Fruit fly (Drosophila melanogaster) whole organism, embryonic: ENCODE measurements around the gene CG32074.

Experiments
- Awh ChIP-seq: fragments of 200-800 bp; sonication (Bioruptor generic); IDR thresholded peaks from 2 replicates; pipeline ENCODE4, ENCODE4 v1.3.6; 2022; ENCODE audit warnings: missing biosample characterization, missing genetic modification characterization
- Blimp-1 ChIP-seq: fragments of 200-800 bp; sonication (Bioruptor generic); optimal IDR thresholded peaks from 3 replicates; lab custom pipeline; 2018; ENCODE audit warnings: missing biosample characterization, missing genetic modification characterization, mild to moderate bottlenecking, moderate library complexity, missing genetic modification reagents
- CG10321 ChIP-seq: fragments of 200-800 bp; sonication (Bioruptor generic); IDR thresholded peaks from 2 replicates; pipeline ENCODE4 v1.3.6; 2022; ENCODE audit warnings: missing biosample characterization, missing genetic modification characterization
- CG12391 ChIP-seq: fragments of 200-800 bp; sonication (Bioruptor generic); optimal IDR thresholded peaks from 3 replicates; lab custom pipeline; 2018; ENCODE audit warnings: missing biosample characterization, mild to moderate bottlenecking, missing genetic modification characterization, moderate library complexity
- CG14014 ChIP-seq: fragments of 200-800 bp; sonication (Bioruptor generic); IDR thresholded peaks from 2 replicates; pipeline ENCODE4 v1.3.6; 2022; ENCODE audit warnings: missing biosample characterization, missing genetic modification characterization
- CG14050 ChIP-seq: fragments of 200-800 bp; sonication (Bioruptor generic); IDR thresholded peaks from 3 replicates; pipeline ENCODE4 v1.3.6; 2022; ENCODE audit warnings: missing biosample characterization, missing genetic modification characterization
- CG14667 ChIP-seq: fragments of 200-800 bp; sonication (Bioruptor generic); IDR thresholded peaks from 2 replicates; pipeline ENCODE4 v1.3.6; 2022; ENCODE audit warnings: missing biosample characterization, missing genetic modification characterization
- CG14710 ChIP-seq: fragments of 200-800 bp; sonication (Bioruptor generic); optimal IDR thresholded peaks from 3 replicates; lab custom pipeline; 2019; ENCODE audit warnings: missing biosample characterization, mild to moderate bottlenecking, missing genetic modification characterization, moderate library complexity
- CG17328 ChIP-seq: fragments of 200-800 bp; sonication (Bioruptor generic); IDR thresholded peaks from 2 replicates; pipeline ENCODE4 v1.3.6; 2022; ENCODE audit warnings: missing biosample characterization, missing genetic modification characterization
- CG31441 ChIP-seq: fragments of 200-800 bp; sonication (Bioruptor generic); IDR thresholded peaks from 2 replicates; pipeline ENCODE4 v1.3.6; 2022; ENCODE audit warnings: missing biosample characterization, missing genetic modification characterization
- CG32532 ChIP-seq: fragments of 200-800 bp; sonication (Bioruptor generic); IDR thresholded peaks from 2 replicates; pipeline ENCODE4 v1.3.6; 2022; ENCODE audit warnings: missing biosample characterization, missing genetic modification characterization
- CG34376 ChIP-seq: fragments of 200-800 bp; sonication (Bioruptor generic); optimal IDR thresholded peaks from 2 replicates; lab custom pipeline; 2018; ENCODE audit warnings: missing biosample characterization, mild to moderate bottlenecking, missing genetic modification characterization
- CG6689 ChIP-seq: fragments of 200-800 bp; sonication (Bioruptor generic); IDR thresholded peaks from 2 replicates; pipeline ENCODE4 v1.3.6; 2022; ENCODE audit warnings: missing biosample characterization, missing genetic modification characterization
- CG9609 ChIP-seq: fragments of 200-800 bp; sonication (Bioruptor generic); optimal IDR thresholded peaks from 3 replicates; lab custom pipeline; 2016; ENCODE audit warnings: missing biosample characterization, missing genetic modification characterization
- Drgx ChIP-seq: fragments of 200-800 bp; sonication (Bioruptor generic); IDR thresholded peaks from 2 replicates; pipeline ENCODE4 v1.3.6; 2022; ENCODE audit warnings: missing biosample characterization, missing genetic modification characterization
- E2f2 ChIP-seq: fragments of 200-800 bp; sonication (Bioruptor generic); IDR thresholded peaks from 2 replicates; pipeline ENCODE4 v1.3.6; 2022; ENCODE audit warnings: missing biosample characterization, missing genetic modification characterization
- Ets65A ChIP-seq: fragments of 200-800 bp; sonication (Bioruptor generic); peaks from one replicate; lab custom pipeline; 2016; ENCODE audit warnings: missing biosample characterization, missing genetic modification characterization
- HLH3B ChIP-seq: fragments of 200-800 bp; sonication (Bioruptor generic); IDR thresholded peaks from 2 replicates; pipeline ENCODE4 v1.3.6; 2022; ENCODE audit warnings: missing biosample characterization, missing genetic modification characterization
- Med ChIP-seq: fragments of 200-800 bp; sonication (Bioruptor generic); peaks from one replicate; lab custom pipeline; 2016; ENCODE audit warnings: missing biosample characterization, missing genetic modification characterization, mild to moderate bottlenecking, inconsistent platforms, moderate library complexity
- Oli ChIP-seq: fragments of 200-800 bp; sonication (Bioruptor generic); optimal IDR thresholded peaks from 2 replicates; lab custom pipeline; 2018; ENCODE audit warnings: missing biosample characterization, mild to moderate bottlenecking, missing genetic modification characterization, moderate library complexity
- Optix ChIP-seq: fragments of 200-800 bp; sonication (Bioruptor generic); IDR thresholded peaks from 3 replicates; pipeline ENCODE4 v1.3.6; 2022; ENCODE audit warnings: missing biosample characterization, missing genetic modification characterization
- Sox102F ChIP-seq: fragments of 200-800 bp; sonication (Bioruptor generic); optimal IDR thresholded peaks from 2 replicates; lab custom pipeline; 2018; ENCODE audit warnings: missing biosample characterization, mild to moderate bottlenecking, missing genetic modification characterization, moderate library complexity
- Xbp1 ChIP-seq: fragments of 200-800 bp; sonication (Bioruptor generic); optimal IDR thresholded peaks from 3 replicates; lab custom pipeline; 2016; ENCODE audit warnings: missing biosample characterization, mild to moderate bottlenecking, missing genetic modification characterization
- ara ChIP-seq: fragments of 200-800 bp; sonication (Bioruptor generic); IDR thresholded peaks from 2 replicates; pipeline ENCODE4 v1.3.6; 2022; ENCODE audit warnings: missing biosample characterization, missing genetic modification characterization
- bsh ChIP-seq, 2 experiments: fragments of 200-800 bp; sonication (Bioruptor generic); optimal IDR thresholded peaks; 2 replicates each; lab custom pipeline; 2017 to 2018; ENCODE audit warnings: mild to moderate bottlenecking in 2 of 2, missing biosample characterization in 2 of 2, missing genetic modification characterization in 2 of 2, moderate library complexity in 1 of 2
- chif ChIP-seq, 2 experiments: fragments of 200-800 bp; sonication (Bioruptor generic); optimal IDR thresholded peaks; 3 replicates each; lab custom pipeline; 2016; ENCODE audit warnings: missing biosample characterization in 2 of 2, missing genetic modification characterization in 2 of 2
- ci ChIP-seq: fragments of 200-800 bp; sonication (Bioruptor generic); IDR thresholded peaks from 3 replicates; pipeline ENCODE4 v1.3.6; 2022; ENCODE audit warnings: missing biosample characterization, missing genetic modification characterization
- dpn ChIP-seq, 2 experiments: fragments of 200-800 bp; sonication (Bioruptor generic); optimal IDR thresholded peaks; 3 replicates each; lab custom pipeline; 2016; ENCODE audit warnings: missing biosample characterization in 2 of 2, missing genetic modification characterization in 2 of 2
- fd3F ChIP-seq: fragments of 200-800 bp; sonication (Bioruptor generic); optimal IDR thresholded peaks from 2 replicates; lab custom pipeline; 2018; ENCODE audit warnings: missing biosample characterization, mild to moderate bottlenecking, missing genetic modification characterization, moderate library complexity
- gcm2 ChIP-seq: fragments of 200-800 bp; sonication (Bioruptor generic); optimal IDR thresholded peaks from 2 replicates; lab custom pipeline; 2016; ENCODE audit warnings: missing biosample characterization, missing genetic modification characterization
- klu ChIP-seq: fragments of 200-800 bp; sonication (Bioruptor generic); IDR thresholded peaks from 2 replicates; pipeline ENCODE4 v1.3.6; 2022; ENCODE audit warnings: missing biosample characterization, missing genetic modification characterization
- lmd ChIP-seq: fragments of 200-800 bp; sonication (Bioruptor generic); IDR thresholded peaks from 2 replicates; pipeline ENCODE4 v1.3.6; 2022; ENCODE audit warnings: missing biosample characterization, missing genetic modification characterization
- pan ChIP-seq, 4 experiments: fragments of >200 bp in 3 of 4; fragments of 200-800 bp in 1 of 4; sonication (Bioruptor generic) in 1 of 4; optimal IDR thresholded peaks in 3 of 4; IDR thresholded peaks in 1 of 4; 2 replicates each; pipeline versions ENCODE4 v1.3.6 to Lab custom; 2017 to 2022; ENCODE audit warnings: missing biosample characterization in 2 of 4, missing genetic modification characterization in 2 of 4, mixed read lengths in 1 of 4
- prd ChIP-seq, 3 experiments: fragments of >200 bp in 2 of 3; fragments of 200-800 bp in 1 of 3; sonication (Bioruptor generic) in 1 of 3; optimal IDR thresholded peaks in 2 of 3; IDR thresholded peaks in 1 of 3; 2 replicates in 2 of 3; 3 replicates in 1 of 3; pipeline versions ENCODE4 v1.3.6 to Lab custom; 2017 to 2022; ENCODE audit warnings: missing biosample characterization in 1 of 3, missing genetic modification characterization in 1 of 3
- row ChIP-seq: fragments of 200-800 bp; sonication (Bioruptor generic); IDR thresholded peaks from 3 replicates; pipeline ENCODE4 v1.3.6; 2022; ENCODE audit warnings: missing biosample characterization, missing genetic modification characterization
- sens ChIP-seq: fragments of 200-800 bp; sonication (Bioruptor generic); peaks from one replicate; lab custom pipeline; 2016; ENCODE audit warnings: missing biosample characterization, missing genetic modification characterization
- ssp ChIP-seq: fragments of 200-800 bp; sonication (Bioruptor generic); IDR thresholded peaks from 2 replicates; pipeline ENCODE4 v1.3.6; 2022; ENCODE audit warnings: missing biosample characterization, missing genetic modification characterization
- tgo ChIP-seq: fragments of 200-800 bp; sonication (Bioruptor generic); IDR thresholded peaks from 3 replicates; pipeline ENCODE4 v1.3.6; 2022; ENCODE audit warnings: missing biosample characterization, missing genetic modification characterization
- vvl ChIP-seq: fragments of 200-800 bp; sonication (Bioruptor generic); IDR thresholded peaks from 2 replicates; pipeline ENCODE4 v1.3.6; 2022; ENCODE audit warnings: missing biosample characterization, missing genetic modification characterization

CG32074 gene

DNA sequence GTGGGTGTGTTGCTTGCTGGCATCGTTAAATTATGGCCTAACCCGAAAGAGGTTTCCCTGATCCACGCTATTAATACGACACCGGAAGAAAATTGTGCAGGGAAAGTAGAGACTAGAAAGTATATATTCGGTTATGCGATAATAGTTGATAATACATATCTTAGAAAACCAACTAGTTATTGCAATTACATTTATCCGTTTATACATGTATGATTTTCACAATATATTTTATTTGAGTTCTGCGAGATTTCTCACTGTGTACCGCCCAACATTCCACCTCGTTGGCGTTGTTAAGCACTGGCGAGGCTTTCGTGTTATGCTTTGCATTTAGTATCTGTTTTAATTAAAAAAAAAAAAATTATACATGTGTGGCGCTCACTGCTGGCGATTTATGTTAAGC is 23.3 kb upstream of the CG32074 start (continued):
- peak; percentile 36; the same call in 2 of the 3 replicates for TF ChIP-seq row
- peak; percentile 72 for TF ChIP-seq Med (GFP tag; lab: Kevin White, UChicago)
- 0 out of 2 replicates have a peak, but pooled peaks have one; percentile 36 for TF ChIP-seq CG17328 (GFP tag; lab: Robert Waterston, UW)
- TF ChIP-seq gcm2 (GFP tag; lab: Kevin White, UChicago): no peak
- TF ChIP-seq CG14667 (GFP tag; lab: Robert Waterston, UW): 0 out of 2 replicates have a peak, but pooled peaks have one; percentile 22
- TF ChIP-seq E2f2: peak; percentile 21; the same call in 1 of the 2 replicates
- TF ChIP-seq CG14710 (tag; lab: Kevin White, UChicago): no peak
- no peak for TF ChIP-seq fd3F
- peak; percentile 35; the same call in 1 of the 2 replicates for TF ChIP-seq CG6689 (GFP tag; lab: Robert Waterston, UW)
- no peak for TF ChIP-seq Optix (GFP tag; lab: Robert Waterston, UW)
- TF ChIP-seq Drgx (GFP tag; lab: Robert Waterston, UW): peak; percentile 78
- TF ChIP-seq Ets65A (GFP tag; lab: Kevin White, UChicago): peak; percentile 14
- peak; percentile 23; the same call in 1 of the 2 replicates for TF ChIP-seq ssp (GFP tag; lab: Robert Waterston, UW)
- 0 out of 2 replicates have a peak, but pooled peaks have one; percentile 14 for TF ChIP-seq ara (GFP tag; lab: Robert Waterston, UW)
- TF ChIP-seq CG10321 (GFP tag; lab: Robert Waterston, UW): 0 out of 2 replicates have a peak, but pooled peaks have one; percentile 19
- peak in 1 of 2 experiments; percentile 6 for TF ChIP-seq dpn (GFP tag; optimal IDR thresholded peaks at IDR 0.05; lab: Kevin White, UChicago)
- 0 out of 3 replicates have a peak, but pooled peaks have one; percentile 21 for TF ChIP-seq ci
- TF ChIP-seq HLH3B: 0 out of 2 replicates have a peak, but pooled peaks have one; percentile 17
- peak in 1 of 2 experiments; percentile 36 for TF ChIP-seq chif (GFP tag; optimal IDR thresholded peaks at IDR 0.05; lab: Kevin White, UChicago)
- TF ChIP-seq CG14050: 0 out of 3 replicates have a peak, but pooled peaks have one; percentile 28
- TF ChIP-seq Sox102F (GFP tag; lab: Kevin White, UChicago): peak; percentile 44
- TF ChIP-seq vvl (GFP tag; lab: Robert Waterston, UW): peak; percentile 45; the same call in 1 of the 2 replicates
- no peak for TF ChIP-seq pan (optimal IDR thresholded peaks at IDR 0.05; lab: Kevin White, UChicago)
- TF ChIP-seq pan (GFP tag; optimal IDR thresholded peaks at IDR 0.05 in 1 of 2, IDR thresholded peaks at IDR 0.05 in 1 of 2): peak in 1 of 2 experiments; percentile 64
- 0 out of 2 replicates have a peak, but pooled peaks have one; percentile 13 for TF ChIP-seq klu (GFP tag; lab: Robert Waterston, UW)
- TF ChIP-seq sens (GFP tag; lab: Kevin White, UChicago): peak; percentile 63
- peak; percentile 24 for TF ChIP-seq Xbp1 (GFP tag; lab: Kevin White, UChicago)
- peak; percentile 15 for TF ChIP-seq CG12391
- TF ChIP-seq Blimp-1 (GFP tag; lab: Kevin White, UChicago): no peak
- TF ChIP-seq CG31441 (GFP tag; lab: Robert Waterston, UW): 0 out of 2 replicates have a peak, but pooled peaks have one; percentile 10
- TF ChIP-seq CG9609 (GFP tag; lab: Kevin White, UChicago): no peak
- TF ChIP-seq Awh (GFP tag; lab: Robert Waterston, UW): peak; percentile 33; the same call in 1 of the 2 replicates
- no peak for TF ChIP-seq Oli (tag; lab: Kevin White, UChicago)
- TF ChIP-seq CG34376 (GFP tag; lab: Kevin White, UChicago): no peak
- TF ChIP-seq lmd (GFP tag; lab: Robert Waterston, UW): peak; percentile 5
- TF ChIP-seq prd (optimal IDR thresholded peaks at IDR 0.05; lab: Kevin White, UChicago): no peak
- peak; percentile 29; the same call in 1 of the 3 replicates for TF ChIP-seq prd (GFP tag; IDR thresholded peaks at IDR 0.05; lab: Robert Waterston, UW)
- peak; percentile 25; the same call in 1 of the 2 replicates for TF ChIP-seq CG32532
- peak; percentile 47; the same call in 1 of the 3 replicates for TF ChIP-seq tgo (GFP tag; lab: Robert Waterston, UW)
- TF ChIP-seq bsh (GFP tag; optimal IDR thresholded peaks at IDR 0.05; lab: Kevin White, UChicago): peak in 1 of 2 experiments; percentile 25
- peak; percentile 14; the same call in 1 of the 2 replicates for TF ChIP-seq CG14014 (GFP tag; lab: Robert Waterston, UW)
- TF ChIP-seq, all 482 proteins: peak for 40
